Worm (Caenorhabditis elegans): ENCODE data around the gene kin-33.

- no peak for TF ChIP-seq lsy-2 (tag; optimal IDR thresholded peaks at IDR 0.05)
- no peak for TF ChIP-seq nhr-237 (tag; optimal IDR thresholded peaks at IDR 0.05)
- TF ChIP-seq fkh-10 (GFP tag; optimal IDR thresholded peaks at IDR 0.05): no peak
- TF ChIP-seq jun-1 (tag; optimal IDR thresholded peaks at IDR 0.05): no peak
- no peak for TF ChIP-seq snpc-4 (tag; optimal IDR thresholded peaks at IDR 0.05)
- TF ChIP-seq mxl-2 (GFP tag; conservative IDR thresholded peaks at IDR 0.05): no peak
- TF ChIP-seq ama-1 (optimal IDR thresholded peaks at IDR 0.05): no peak
- TF ChIP-seq ztf-11 (tag; optimal IDR thresholded peaks at IDR 0.05): no peak
- no peak for TF ChIP-seq aha-1 (tag)
- TF ChIP-seq unc-62 (GFP tag; optimal IDR thresholded peaks at IDR 0.05 in 1 of 2): no peak
- no peak for TF ChIP-seq unc-62 (tag; optimal IDR thresholded peaks at IDR 0.05)
Measured at ce11 chrV:268007-268406, 33.5 kb upstream of the kin-33 start, which contains the start of gene lgc-26.

All from whole organism, L4 larva.